Fruit fly (Drosophila melanogaster): ENCODE measurements around the gene CG12708.

The CG12708 gene

dm6 chrX:15633313-15633727 is 42.0 kb upstream of the CG12708 start, which contains the start of gene sog (continued):
- TF ChIP-seq CG6791 (GFP tag; IDR thresholded peaks at IDR 0.05; ENCODE audit: partially characterized antibody), result no peak
- peak; percentile 1 for TF ChIP-seq her (GFP tag; optimal IDR thresholded peaks at IDR 0.05)
- TF ChIP-seq Ets97D (GFP tag; optimal IDR thresholded peaks at IDR 0.05), result no peak
- TF ChIP-seq CG8924 (tag; optimal IDR thresholded peaks at IDR 0.05), result no peak
- no peak for TF ChIP-seq so (GFP tag; IDR thresholded peaks at IDR 0.05)
- TF ChIP-seq CG4360 (GFP tag; IDR thresholded peaks at IDR 0.05), result no peak
- no peak for TF ChIP-seq ATbp (GFP tag; optimal IDR thresholded peaks at IDR 0.05)
- no peak for TF ChIP-seq cwo (GFP tag; optimal IDR thresholded peaks at IDR 0.05)
- no peak for TF ChIP-seq HHEX (GFP tag; optimal IDR thresholded peaks at IDR 0.05)
- no peak for TF ChIP-seq trem (tag; optimal IDR thresholded peaks at IDR 0.05)
- no peak for TF ChIP-seq tio (GFP tag; optimal IDR thresholded peaks at IDR 0.05)
- TF ChIP-seq CG1792 (GFP tag; optimal IDR thresholded peaks at IDR 0.05), result no peak
- TF ChIP-seq CG17361 (GFP tag; IDR thresholded peaks at IDR 0.05), result no peak
- TF ChIP-seq bcd (GFP tag; optimal IDR thresholded peaks at IDR 0.05), result no peak
- peak; percentile 27 for TF ChIP-seq CG17385 (GFP tag; optimal IDR thresholded peaks at IDR 0.05)
- no peak for TF ChIP-seq CG32772 (GFP tag; IDR thresholded peaks at IDR 0.05)
- TF ChIP-seq CG14667 (GFP tag; IDR thresholded peaks at IDR 0.05), result no peak
- no peak for TF ChIP-seq CG10209 (GFP tag; optimal IDR thresholded peaks at IDR 0.05)
- TF ChIP-seq Taf1 (GFP tag; IDR thresholded peaks at IDR 0.05), result no peak
- no peak for TF ChIP-seq CG10366 (GFP tag; IDR thresholded peaks at IDR 0.05)
- no peak for TF ChIP-seq Stat92E (GFP tag; optimal IDR thresholded peaks at IDR 0.05)
- peak; percentile 66; the same call in 1 of the 4 replicates for TF ChIP-seq chinmo (GFP tag; IDR thresholded peaks at IDR 0.05; ENCODE audit: partially characterized antibody)
- TF ChIP-seq lmd (GFP tag; IDR thresholded peaks at IDR 0.05), result no peak
- TF ChIP-seq CG12219 (GFP tag; optimal IDR thresholded peaks at IDR 0.05), result no peak
- TF ChIP-seq dm (GFP tag; optimal IDR thresholded peaks at IDR 0.05), result no peak
- TF ChIP-seq Gug (GFP tag; IDR thresholded peaks at IDR 0.05), result no peak
- no peak for TF ChIP-seq CG2678 (tag; optimal IDR thresholded peaks at IDR 0.05)
- no peak for TF ChIP-seq mld (GFP tag; IDR thresholded peaks at IDR 0.05; ENCODE audit: partially characterized antibody)
- TF ChIP-seq CG6175 (GFP tag; IDR thresholded peaks at IDR 0.05), result peak; percentile 55; the same call in 1 of the 3 replicates
- TF ChIP-seq dati (GFP tag; IDR thresholded peaks at IDR 0.05), result no peak
- no peak; the same call in 2 of the 3 replicates for TF ChIP-seq row (GFP tag; IDR thresholded peaks at IDR 0.05)
- peak; percentile 79 for TF ChIP-seq CG12769 (tag; optimal IDR thresholded peaks at IDR 0.05)
- TF ChIP-seq Sry-β (GFP tag; optimal IDR thresholded peaks at IDR 0.05), result no peak
- no peak for TF ChIP-seq HLH54F (GFP tag; optimal IDR thresholded peaks at IDR 0.05)
- TF ChIP-seq Mrtf (GFP tag; IDR thresholded peaks at IDR 0.05), result no peak
- TF ChIP-seq Hr78 (GFP tag; optimal IDR thresholded peaks at IDR 0.05), result no peak
- TF ChIP-seq fu2 (GFP tag; optimal IDR thresholded peaks at IDR 0.05), result no peak
- TF ChIP-seq jumu (GFP tag; optimal IDR thresholded peaks at IDR 0.05), result no peak
- no peak for TF ChIP-seq CG31441 (GFP tag; IDR thresholded peaks at IDR 0.05)
- TF ChIP-seq ind (GFP tag; optimal IDR thresholded peaks at IDR 0.05), result no peak
- TF ChIP-seq CG15479 (GFP tag; optimal IDR thresholded peaks at IDR 0.05), result no peak
- no peak for TF ChIP-seq CG2712 (tag; optimal IDR thresholded peaks at IDR 0.05)
- TF ChIP-seq ssp (GFP tag; IDR thresholded peaks at IDR 0.05), result no peak
- no peak for TF ChIP-seq D19A (tag; optimal IDR thresholded peaks at IDR 0.05)
- no peak for TF ChIP-seq CG7372 (GFP tag; IDR thresholded peaks at IDR 0.05)
- TF ChIP-seq slp2 (GFP tag; optimal IDR thresholded peaks at IDR 0.05), result no peak
- TF ChIP-seq gcm2 (GFP tag; optimal IDR thresholded peaks at IDR 0.05), result no peak
- no peak for TF ChIP-seq az2 (GFP tag; optimal IDR thresholded peaks at IDR 0.05)
- TF ChIP-seq CG12391 (tag; optimal IDR thresholded peaks at IDR 0.05), result no peak
- TF ChIP-seq wek (GFP tag; optimal IDR thresholded peaks at IDR 0.05), result no peak
- no peak for TF ChIP-seq pb (GFP tag; optimal IDR thresholded peaks at IDR 0.05)
- TF ChIP-seq CG10147 (GFP tag; optimal IDR thresholded peaks at IDR 0.05), result no peak
